Fruit fly (Drosophila melanogaster) whole organism, embryonic: ENCODE measurements around the gene BTBD9.

Experiments used
- Abd-B ChIP-seq: fragments of 200-800 bp; sonication (Bioruptor generic); optimal IDR thresholded peaks from 2 replicates; lab custom pipeline; 2018; ENCODE audit warnings: missing biosample characterization, mild to moderate bottlenecking, missing genetic modification characterization, moderate library complexity
- Asciz ChIP-seq: fragments of 200-800 bp; sonication (Bioruptor generic); optimal IDR thresholded peaks from 2 replicates; lab custom pipeline; 2017; ENCODE audit warnings: missing biosample characterization, mild to moderate bottlenecking, missing genetic modification characterization, missing genetic modification reagents
- Bdp1 ChIP-seq: fragments of 200-800 bp; sonication (Bioruptor generic); optimal IDR thresholded peaks from 3 replicates; lab custom pipeline; 2016; ENCODE audit warnings: missing biosample characterization, missing genetic modification characterization
- Bteb2 ChIP-seq: fragments of 200-800 bp; sonication (Bioruptor generic); optimal IDR thresholded peaks from 2 replicates; lab custom pipeline; 2016; ENCODE audit warnings: missing biosample characterization, missing genetic modification characterization
- C15 ChIP-seq: fragments of 200-800 bp; sonication (Bioruptor generic); IDR thresholded peaks from 3 replicates; pipeline ENCODE4 v1.3.6; 2022; ENCODE audit warnings: missing biosample characterization, missing genetic modification characterization
- CG10321 ChIP-seq: fragments of 200-800 bp; sonication (Bioruptor generic); IDR thresholded peaks from 2 replicates; pipeline ENCODE4 v1.3.6; 2022; ENCODE audit warnings: missing biosample characterization, missing genetic modification characterization
- CG10462 ChIP-seq: fragments of 200-800 bp; sonication (Bioruptor generic); optimal IDR thresholded peaks from 2 replicates; lab custom pipeline; 2016; ENCODE audit warnings: missing biosample characterization, missing genetic modification characterization
- CG10654 ChIP-seq: fragments of 200-800 bp; sonication (Bioruptor generic); optimal IDR thresholded peaks from 2 replicates; lab custom pipeline; 2016; ENCODE audit warnings: missing biosample characterization, missing genetic modification characterization
- CG11247 ChIP-seq: fragments of 200-800 bp; sonication (Bioruptor generic); IDR thresholded peaks from 2 replicates; pipeline ENCODE4 v1.3.6; 2022; ENCODE audit warnings: missing biosample characterization, missing genetic modification characterization
- CG11560 ChIP-seq: fragments of 200-800 bp; sonication (Bioruptor generic); IDR thresholded peaks from 3 replicates; pipeline ENCODE4 v1.3.6; 2022; ENCODE audit warnings: missing biosample characterization, missing genetic modification characterization
- CG12744 ChIP-seq: fragments of 200-800 bp; sonication (Bioruptor generic); optimal IDR thresholded peaks from 2 replicates; lab custom pipeline; 2016; ENCODE audit warnings: missing biosample characterization, missing genetic modification characterization
- CG13424 ChIP-seq: fragments of 200-800 bp; sonication (Bioruptor generic); optimal IDR thresholded peaks from 2 replicates; lab custom pipeline; 2019; ENCODE audit warnings: missing biosample characterization, mild to moderate bottlenecking, missing genetic modification characterization, moderate library complexity
- CG1647 ChIP-seq: fragments of 200-800 bp; sonication (Bioruptor generic); optimal IDR thresholded peaks from 3 replicates; lab custom pipeline; 2016; ENCODE audit warnings: missing biosample characterization, missing genetic modification characterization
- CG17385 ChIP-seq: fragments of 200-800 bp; sonication (Bioruptor generic); optimal IDR thresholded peaks from 3 replicates; lab custom pipeline; 2018; ENCODE audit warnings: missing biosample characterization, mild to moderate bottlenecking, missing genetic modification characterization
- CG1792 ChIP-seq: fragments of 200-800 bp; sonication (Bioruptor generic); optimal IDR thresholded peaks from 2 replicates; lab custom pipeline; 2016; ENCODE audit warnings: missing biosample characterization, missing genetic modification characterization
- CG18619 ChIP-seq: fragments of 200-800 bp; sonication (Bioruptor generic); optimal IDR thresholded peaks from 3 replicates; lab custom pipeline; 2017; ENCODE audit warnings: missing biosample characterization, mild to moderate bottlenecking, missing genetic modification characterization
- CG32532 ChIP-seq: fragments of 200-800 bp; sonication (Bioruptor generic); IDR thresholded peaks from 2 replicates; pipeline ENCODE4 v1.3.6; 2022; ENCODE audit warnings: missing biosample characterization, missing genetic modification characterization
- CG42726 ChIP-seq: fragments of 200-800 bp; sonication (Bioruptor generic); IDR thresholded peaks from 2 replicates; pipeline ENCODE4 v1.3.6; 2022; ENCODE audit warnings: missing biosample characterization, missing genetic modification characterization; ENCODE audit not compliant: partially characterized antibody
- CG6175 ChIP-seq: fragments of 200-800 bp; sonication (Bioruptor generic); IDR thresholded peaks from 3 replicates; pipeline ENCODE4 v1.3.6; 2022; ENCODE audit warnings: missing biosample characterization, missing genetic modification characterization
- CG6272 ChIP-seq: fragments of 200-800 bp; sonication (Bioruptor generic); IDR thresholded peaks from 2 replicates; pipeline ENCODE4 v1.3.6; 2022; ENCODE audit warnings: missing biosample characterization, missing genetic modification characterization
- CG6689 ChIP-seq: fragments of 200-800 bp; sonication (Bioruptor generic); IDR thresholded peaks from 2 replicates; pipeline ENCODE4 v1.3.6; 2022; ENCODE audit warnings: missing biosample characterization, missing genetic modification characterization
- CG7928 ChIP-seq: fragments of 200-800 bp; sonication (Bioruptor generic); optimal IDR thresholded peaks from 2 replicates; lab custom pipeline; 2017; ENCODE audit warnings: missing biosample characterization, mild to moderate bottlenecking, missing genetic modification characterization
- Dp ChIP-seq: fragments of 200-800 bp; sonication (Bioruptor generic); optimal IDR thresholded peaks from 2 replicates; lab custom pipeline; 2018; ENCODE audit warnings: missing biosample characterization, mild to moderate bottlenecking, missing genetic modification characterization, moderate library complexity
- Jarid2 ChIP-seq: fragments of 200-800 bp; sonication (Bioruptor generic); optimal IDR thresholded peaks from 3 replicates; lab custom pipeline; 2017; ENCODE audit warnings: mild to moderate bottlenecking, missing biosample characterization, missing genetic modification reagents, missing genetic modification characterization
- MTF-1 ChIP-seq: fragments of 200-800 bp; sonication (Bioruptor generic); optimal IDR thresholded peaks from 2 replicates; lab custom pipeline; 2018; ENCODE audit warnings: missing biosample characterization, mild to moderate bottlenecking, missing genetic modification characterization, borderline replicate concordance
- Med ChIP-seq: fragments of 200-800 bp; sonication (Bioruptor generic); peaks from one replicate; lab custom pipeline; 2016; ENCODE audit warnings: missing biosample characterization, missing genetic modification characterization, mild to moderate bottlenecking, inconsistent platforms, moderate library complexity
- Mrtf ChIP-seq: fragments of 200-800 bp; sonication (Bioruptor generic); IDR thresholded peaks from 3 replicates; pipeline ENCODE4 v1.3.6; 2022; ENCODE audit warnings: missing biosample characterization, missing genetic modification characterization
- Myb ChIP-seq: fragments of 200-800 bp; sonication (Bioruptor generic); optimal IDR thresholded peaks from 2 replicates; lab custom pipeline; 2016; ENCODE audit warnings: missing biosample characterization, missing genetic modification characterization
- NK7.1 ChIP-seq: fragments of 200-800 bp; sonication (Bioruptor generic); optimal IDR thresholded peaks from 3 replicates; lab custom pipeline; 2016; ENCODE audit warnings: missing biosample characterization, missing genetic modification characterization
- Rfx ChIP-seq: fragments of 200-800 bp; sonication (Bioruptor generic); IDR thresholded peaks from 2 replicates; pipeline ENCODE4 v1.3.6; 2022; ENCODE audit warnings: missing biosample characterization, missing genetic modification characterization
- Scr ChIP-seq: fragments of 200-800 bp; sonication (Bioruptor generic); IDR thresholded peaks from 2 replicates; pipeline ENCODE4 v1.3.6; 2022; ENCODE audit warnings: missing biosample characterization, missing genetic modification characterization; ENCODE audit not compliant: partially characterized antibody
- ap ChIP-seq: fragments of 200-800 bp; sonication (Bioruptor generic); IDR thresholded peaks from 2 replicates; pipeline ENCODE4 v1.3.6; 2022; ENCODE audit warnings: missing biosample characterization, missing genetic modification characterization
- ash1 ChIP-seq: fragments of 200-800 bp; sonication (Bioruptor generic); optimal IDR thresholded peaks from 2 replicates; lab custom pipeline; 2018; ENCODE audit warnings: missing biosample characterization, mild to moderate bottlenecking, missing genetic modification characterization
- ato ChIP-seq: fragments of 200-800 bp; sonication (Bioruptor generic); IDR thresholded peaks from 2 replicates; pipeline ENCODE4 v1.3.6; 2022; ENCODE audit warnings: missing biosample characterization, missing genetic modification characterization; ENCODE audit not compliant: partially characterized antibody
- caup ChIP-seq: fragments of 200-800 bp; sonication (Bioruptor generic); optimal IDR thresholded peaks from 3 replicates; lab custom pipeline; 2017; ENCODE audit warnings: missing biosample characterization, mild to moderate bottlenecking, missing genetic modification characterization, moderate library complexity; ENCODE audit not compliant: severe bottlenecking
- chn ChIP-seq: fragments of 200-800 bp; sonication (Bioruptor generic); optimal IDR thresholded peaks from 2 replicates; lab custom pipeline; 2016; ENCODE audit warnings: missing biosample characterization, missing genetic modification characterization
- dysf ChIP-seq: fragments of 200-800 bp; sonication (Bioruptor generic); IDR thresholded peaks from 3 replicates; pipeline ENCODE4 v1.3.6; 2022; ENCODE audit warnings: missing biosample characterization, missing genetic modification characterization
- gcm ChIP-seq: fragments of 200-800 bp; sonication (Bioruptor generic); optimal IDR thresholded peaks from 2 replicates; lab custom pipeline; 2019; ENCODE audit warnings: missing biosample characterization, mild to moderate bottlenecking, missing genetic modification characterization, moderate library complexity
- jigr1 ChIP-seq: fragments of 200-800 bp; sonication (Bioruptor generic); IDR thresholded peaks from 3 replicates; pipeline ENCODE4 v1.3.6; 2022; ENCODE audit warnings: missing biosample characterization, missing genetic modification characterization
- nerfin-2 ChIP-seq: fragments of 200-800 bp; sonication (Bioruptor generic); IDR thresholded peaks from 2 replicates; pipeline ENCODE4 v1.3.6; 2022; ENCODE audit warnings: missing biosample characterization, missing genetic modification characterization; ENCODE audit not compliant: partially characterized antibody
- nom ChIP-seq: fragments of 200-800 bp; sonication (Bioruptor generic); optimal IDR thresholded peaks from 2 replicates; lab custom pipeline; 2017; ENCODE audit warnings: missing biosample characterization, missing genetic modification characterization, mild to moderate bottlenecking, moderate library complexity, missing genetic modification reagents
- odd ChIP-seq: fragments of 200-800 bp; sonication (Bioruptor generic); optimal IDR thresholded peaks from 2 replicates; lab custom pipeline; 2017; ENCODE audit warnings: missing biosample characterization, mild to moderate bottlenecking, missing genetic modification characterization
- onecut ChIP-seq: fragments of 200-800 bp; sonication (Bioruptor generic); IDR thresholded peaks from 2 replicates; pipeline ENCODE4 v1.3.6; 2022; ENCODE audit warnings: missing biosample characterization, missing genetic modification characterization
- pros ChIP-seq: fragments of 200-800 bp; sonication (Bioruptor generic); optimal IDR thresholded peaks from 3 replicates; lab custom pipeline; 2019; ENCODE audit warnings: missing biosample characterization, mild to moderate bottlenecking, missing genetic modification characterization, moderate library complexity
- sens-2 ChIP-seq: fragments of 200-800 bp; sonication (Bioruptor generic); IDR thresholded peaks from 2 replicates; pipeline ENCODE4 v1.3.6; 2022; ENCODE audit warnings: missing biosample characterization, missing genetic modification characterization
- sisA ChIP-seq: fragments of 200-800 bp; sonication (Bioruptor generic); IDR thresholded peaks from 2 replicates; pipeline ENCODE4 v1.3.6; 2022; ENCODE audit warnings: missing biosample characterization, missing genetic modification characterization
- tap ChIP-seq: fragments of 200-800 bp; optimal IDR thresholded peaks from 3 replicates; lab custom pipeline; 2019; ENCODE audit warnings: missing biosample characterization, mild to moderate bottlenecking, missing genetic modification characterization, moderate library complexity
- trem ChIP-seq: fragments of 200-800 bp; optimal IDR thresholded peaks from 3 replicates; lab custom pipeline; 2019; ENCODE audit warnings: missing biosample characterization, mild to moderate bottlenecking, missing genetic modification characterization, moderate library complexity
- z ChIP-seq: fragments of 200-800 bp; sonication (Bioruptor generic); IDR thresholded peaks from 3 replicates; pipeline ENCODE4 v1.3.6; 2022; ENCODE audit warnings: missing biosample characterization, missing genetic modification characterization

The BTBD9 gene

dm6 chrX:10744773-10745589 is 23.4 kb upstream of the BTBD9 start, which contains the start of gene stx (continued):
- TF ChIP-seq tap (tag; lab: Kevin White, UChicago) (no peak), Myb (GFP tag; lab: Kevin White, UChicago) (peak; percentile 35), caup (GFP tag; lab: Kevin White, UChicago) (peak; percentile 63), ash1 (GFP tag; lab: Kevin White, UChicago) (no peak), CG6175 (GFP tag; lab: Robert Waterston, UW) (0 out of 3 replicates have a peak, but pooled peaks have one; percentile 36), Jarid2 (peak; percentile 94), z (GFP tag; lab: Robert Waterston, UW) (no peak), trem (peak; percentile 45), CG1792 (GFP tag; lab: Kevin White, UChicago) (peak; percentile 30), CG42726 (peak; percentile 95), CG17385 (GFP tag; lab: Kevin White, UChicago) (peak; percentile 47), Bteb2 (GFP tag; lab: Kevin White, UChicago) (no peak), Rfx (GFP tag; lab: Robert Waterston, UW) (peak; percentile 59), CG11247 (0 out of 2 replicates have a peak, but pooled peaks have one; percentile 23), Abd-B (peak; percentile 26), Asciz (peak; percentile 34), NK7.1 (GFP tag; lab: Kevin White, UChicago) (no peak), CG13424 (tag; lab: Kevin White, UChicago) (no peak), CG11560 (0 out of 3 replicates have a peak, but pooled peaks have one; percentile 15), onecut (GFP tag; lab: Robert Waterston, UW) (peak; percentile 59), Scr (peak; percentile 99), CG6272 (no peak), Bdp1 (GFP tag; lab: Kevin White, UChicago) (no peak), pros (no peak), CG6689 (GFP tag; lab: Robert Waterston, UW) (0 out of 2 replicates have a peak, but pooled peaks have one; percentile 28), ato (GFP tag; lab: Robert Waterston, UW) (peak; percentile 90), nerfin-2 (peak; percentile 94), Med (GFP tag; lab: Kevin White, UChicago) (peak; percentile 86), CG10654 (no peak), CG7928 (GFP tag; lab: Kevin White, UChicago) (no peak), odd (GFP tag; lab: Kevin White, UChicago) (peak; percentile 12), chn (no peak), CG1647 (GFP tag; lab: Kevin White, UChicago) (no peak), nom (GFP tag; lab: Kevin White, UChicago) (peak; percentile 74), C15 (GFP tag; lab: Robert Waterston, UW) (no peak), jigr1 (GFP tag; lab: Robert Waterston, UW) (no peak), ap (GFP tag; lab: Robert Waterston, UW) (no peak), Dp (peak; percentile 48), dysf (GFP tag; lab: Robert Waterston, UW) (no peak), CG10321 (GFP tag; lab: Robert Waterston, UW) (0 out of 2 replicates have a peak, but pooled peaks have one; percentile 30), sisA (GFP tag; lab: Robert Waterston, UW) (no peak), MTF-1 (GFP tag; lab: Kevin White, UChicago) (peak; percentile 71), CG18619 (GFP tag; lab: Kevin White, UChicago) (peak; percentile 24), CG12744 (no peak), CG10462 (GFP tag; lab: Kevin White, UChicago) (no peak), sens-2 (GFP tag; lab: Robert Waterston, UW) (no peak), CG32532 (GFP tag; lab: Robert Waterston, UW) (peak; percentile 66), Mrtf (GFP tag; lab: Robert Waterston, UW) (peak; percentile 54; the same call in 1 of the 3 replicates), gcm (no peak)
